Fruit fly (Drosophila melanogaster): ENCODE data around the gene rin.

rin gene

dm6 chr3R:13612333-13612732 lies 34.5 kb upstream of the rin start, which contains the start of gene CG9757:
Gene CG9757, minus strand, starts transcription at chr3R:13612433.
- TF ChIP-seq Sp1 (GFP tag; optimal IDR thresholded peaks at IDR 0.05) = no peak
- TF ChIP-seq pan (optimal IDR thresholded peaks at IDR 0.05) = no peak
- TF ChIP-seq CG32264 (GFP tag; optimal IDR thresholded peaks at IDR 0.05) = no peak
- no peak for TF ChIP-seq psq (GFP tag; optimal IDR thresholded peaks at IDR 0.05)
- no peak for TF ChIP-seq HLH106 (tag; optimal IDR thresholded peaks at IDR 0.05)

- TF ChIP-seq Sp1 (GFP tag; optimal IDR thresholded peaks at IDR 0.05) (no peak), Vsx2 (GFP tag; optimal IDR thresholded peaks at IDR 0.05; ENCODE audit: partially characterized antibody) (no peak), Hr78 (GFP tag; optimal IDR thresholded peaks at IDR 0.05) (no peak), Mio (GFP tag; optimal IDR thresholded peaks at IDR 0.05) (no peak), HLH106 (tag; optimal IDR thresholded peaks at IDR 0.05) (no peak), br (GFP tag; optimal IDR thresholded peaks at IDR 0.05) (no peak), CG32264 (GFP tag; optimal IDR thresholded peaks at IDR 0.05) (no peak), CG9705 (GFP tag; optimal IDR thresholded peaks at IDR 0.05) (no peak), Rel (GFP tag; optimal IDR thresholded peaks at IDR 0.05) (no peak), Rel (tag; optimal IDR thresholded peaks at IDR 0.05) (no peak)
Observed at dm6 chr3R:13615007-13615406, 31.8 kb upstream of the rin start.

dm6 chr3R:13615617-13616016 lies 31.2 kb upstream of the rin start, which contains the start of gene CG9269:
Gene CG9269, plus strand, starts transcription at chr3R:13615917.
- no peak for TF ChIP-seq Mio (GFP tag; optimal IDR thresholded peaks at IDR 0.05)

dm6 chr3R:13617228-13617627 lies 29.6 kb upstream of the rin start:
- TF ChIP-seq woc (GFP tag; optimal IDR thresholded peaks at IDR 0.05) (no peak), N (GFP tag; optimal IDR thresholded peaks at IDR 0.05) (no peak), dl (GFP tag; optimal IDR thresholded peaks at IDR 0.05; ENCODE audit: insufficient read depth in 1 of 2, partially characterized antibody in 2 of 2) (no peak), dsf (GFP tag; optimal IDR thresholded peaks at IDR 0.05; ENCODE audit: borderline replicate concordance) (no peak), OdsH (GFP tag; optimal IDR thresholded peaks at IDR 0.05) (no peak)

- TF ChIP-seq CG9705 (GFP tag; optimal IDR thresholded peaks at IDR 0.05) (no peak), dsf (GFP tag; optimal IDR thresholded peaks at IDR 0.05; ENCODE audit: borderline replicate concordance) (no peak)
Observed at dm6 chr3R:13631642-13632041, 15.2 kb upstream of the rin start, which contains the start of gene CG10841. Gene CG10841, plus strand, starts transcription at chr3R:13631942.

dm6 chr3R:13644778-13645660 lies 1.8 kb upstream of the rin start:
- TF ChIP-seq CG32264 (GFP tag; optimal IDR thresholded peaks at IDR 0.05) (peak; percentile 19), sv (GFP tag; optimal IDR thresholded peaks at IDR 0.05) (no peak), brk (GFP tag; optimal IDR thresholded peaks at IDR 0.05) (peak; percentile 73), tai (GFP tag; optimal IDR thresholded peaks at IDR 0.05) (peak; percentile 60), Hr83 (GFP tag; optimal IDR thresholded peaks at IDR 0.05; ENCODE audit: poor library complexity, severe bottlenecking) (no peak), Myc (optimal IDR thresholded peaks at IDR 0.05) (peak; percentile 64), GATAd (GFP tag; optimal IDR thresholded peaks at IDR 0.05) (no peak), foxo (GFP tag; optimal IDR thresholded peaks at IDR 0.05) (peak in 1 of 2 experiments; percentile 16), Abd-B (GFP tag; optimal IDR thresholded peaks at IDR 0.05) (no peak), woc (GFP tag; optimal IDR thresholded peaks at IDR 0.05) (peak; percentile 22), CG9705 (GFP tag; optimal IDR thresholded peaks at IDR 0.05) (no peak), N (GFP tag; optimal IDR thresholded peaks at IDR 0.05) (peak; percentile 17), Rel (GFP tag; optimal IDR thresholded peaks at IDR 0.05) (peak; percentile 56), Rel (tag; optimal IDR thresholded peaks at IDR 0.05) (peak; percentile 2), CrebA (GFP tag; optimal IDR thresholded peaks at IDR 0.05; ENCODE audit: borderline replicate concordance) (peak; percentile 87), rgr (GFP tag; optimal IDR thresholded peaks at IDR 0.05) (no peak), psq (GFP tag; optimal IDR thresholded peaks at IDR 0.05) (peak; percentile 85), dl (GFP tag; optimal IDR thresholded peaks at IDR 0.05; ENCODE audit: insufficient read depth in 1 of 2, partially characterized antibody in 2 of 2) (peak; percentile 55 to 91), dmrt93B (GFP tag; optimal IDR thresholded peaks at IDR 0.05) (no peak), h (GFP tag; optimal IDR thresholded peaks at IDR 0.05) (peak; percentile 11), jim (GFP tag; optimal IDR thresholded peaks at IDR 0.05) (no peak), sage (GFP tag; optimal IDR thresholded peaks at IDR 0.05) (peak; percentile 77), ey (GFP tag; optimal IDR thresholded peaks at IDR 0.05) (no peak), Jra (GFP tag; optimal IDR thresholded peaks at IDR 0.05) (peak; percentile 73), br (GFP tag; optimal IDR thresholded peaks at IDR 0.05) (peak; percentile 40), Vsx2 (GFP tag; optimal IDR thresholded peaks at IDR 0.05; ENCODE audit: partially characterized antibody) (no peak), dsf (GFP tag; optimal IDR thresholded peaks at IDR 0.05; ENCODE audit: borderline replicate concordance) (peak; percentile 25), Sp1 (GFP tag; optimal IDR thresholded peaks at IDR 0.05) (peak; percentile 48), pan (optimal IDR thresholded peaks at IDR 0.05) (no peak), Hr78 (GFP tag; optimal IDR thresholded peaks at IDR 0.05) (no peak), usp (GFP tag; optimal IDR thresholded peaks at IDR 0.05) (no peak), Mio (GFP tag; optimal IDR thresholded peaks at IDR 0.05) (no peak), Hnf4 (GFP tag; optimal IDR thresholded peaks at IDR 0.05) (peak; percentile 53), lola (GFP tag; optimal IDR thresholded peaks at IDR 0.05) (no peak)
